Worm (Caenorhabditis elegans): ENCODE measurements around the gene K10D11.7.

DNA sequence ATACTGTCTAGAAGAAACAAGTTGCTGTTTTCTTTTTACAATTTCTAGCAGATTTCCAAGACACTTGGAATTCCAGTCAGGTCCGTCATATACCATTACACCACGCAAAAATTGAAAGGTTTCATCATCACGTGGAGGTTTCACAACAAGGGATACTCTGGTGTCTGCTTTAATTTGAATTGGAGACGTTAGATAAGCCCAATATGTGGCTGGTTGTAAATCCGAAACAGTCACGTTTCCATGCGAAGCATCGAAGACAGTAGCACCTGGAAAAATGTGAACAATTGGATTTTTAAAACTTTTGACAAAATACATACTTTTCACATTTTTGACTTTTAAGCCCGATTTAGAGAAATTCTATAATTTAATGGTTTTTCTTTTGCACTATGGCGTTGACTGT, 5.1 kb downstream of the K10D11.7 start:
- TF ChIP-seq ama-1 (optimal IDR thresholded peaks at IDR 0.05) (no peak), ceh-13 (GFP tag; optimal IDR thresholded peaks at IDR 0.05) (no peak), F13C5.2 (tag; optimal IDR thresholded peaks at IDR 0.05) (no peak), hnd-1 (tag; optimal IDR thresholded peaks at IDR 0.05) (no peak), ets-7 (tag; optimal IDR thresholded peaks at IDR 0.05) (no peak), hmg-4 (GFP tag; optimal IDR thresholded peaks at IDR 0.05) (no peak), pes-1 (GFP tag; IDR thresholded peaks at IDR 0.05) (no peak), B0310.2 (tag; optimal IDR thresholded peaks at IDR 0.05) (no peak), ceh-36 (tag; optimal IDR thresholded peaks at IDR 0.05) (no peak), scrt-1 (GFP tag; IDR thresholded peaks at IDR 0.05) (no peak), tbx-11 (GFP tag; IDR thresholded peaks at IDR 0.05) (no peak), tra-4 (tag; optimal IDR thresholded peaks at IDR 0.05) (no peak)

All from whole organism, early embryonic.